Fruit fly (Drosophila melanogaster): Measurements from ENCODE around the gene Syt1.

Gene Syt1

DNA sequence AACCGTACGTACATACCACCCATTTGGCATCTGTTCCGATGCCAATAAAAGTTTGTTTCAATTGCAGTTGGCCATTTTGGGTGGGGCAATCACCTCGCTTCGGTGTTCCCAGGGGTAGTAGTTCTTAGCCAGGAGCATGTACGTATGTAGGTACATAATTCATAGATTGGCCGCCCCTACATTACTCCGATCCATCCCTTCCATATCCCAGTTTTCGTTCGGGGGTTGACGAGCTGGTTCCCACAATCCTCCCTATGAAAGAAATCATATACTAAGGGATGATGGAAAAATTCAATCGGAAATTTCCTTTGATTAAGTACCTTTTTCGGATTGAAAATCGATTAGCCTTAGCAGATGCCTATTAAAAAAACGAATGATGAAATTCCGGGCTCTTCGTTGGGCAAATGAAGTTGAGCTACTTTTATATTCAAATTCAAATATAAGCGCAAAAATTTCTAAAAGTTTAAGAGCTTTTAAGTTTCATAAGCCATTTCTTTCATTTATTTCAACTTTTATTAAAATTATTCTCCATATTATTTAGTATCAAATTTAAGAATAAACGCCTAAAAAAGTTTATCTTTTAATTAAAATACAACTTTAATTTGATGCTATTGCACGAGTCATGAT lies 41.7 kb downstream of the Syt1 start:
- no peak for TF ChIP-seq rgr (GFP tag; optimal IDR thresholded peaks at IDR 0.05)
- TF ChIP-seq br (GFP tag; optimal IDR thresholded peaks at IDR 0.05) = no peak
- TF ChIP-seq Mio (GFP tag; optimal IDR thresholded peaks at IDR 0.05) = no peak
- TF ChIP-seq foxo (GFP tag; optimal IDR thresholded peaks at IDR 0.05) = no peak
- no peak for TF ChIP-seq brk (GFP tag; optimal IDR thresholded peaks at IDR 0.05)
- no peak for TF ChIP-seq lola (GFP tag; optimal IDR thresholded peaks at IDR 0.05)
- TF ChIP-seq woc (GFP tag; optimal IDR thresholded peaks at IDR 0.05) = no peak
- TF ChIP-seq HLH106 (tag; optimal IDR thresholded peaks at IDR 0.05) = no peak
- no peak for TF ChIP-seq sv (GFP tag; optimal IDR thresholded peaks at IDR 0.05)
- no peak for TF ChIP-seq Hnf4 (GFP tag; optimal IDR thresholded peaks at IDR 0.05)
- TF ChIP-seq dsf (GFP tag; optimal IDR thresholded peaks at IDR 0.05; ENCODE audit: borderline replicate concordance) = no peak
- no peak for TF ChIP-seq dl (GFP tag; optimal IDR thresholded peaks at IDR 0.05; ENCODE audit: insufficient read depth in 1 of 2, partially characterized antibody in 2 of 2)
- no peak for TF ChIP-seq CG32264 (GFP tag; optimal IDR thresholded peaks at IDR 0.05)
- TF ChIP-seq GATAd (GFP tag; optimal IDR thresholded peaks at IDR 0.05) = no peak
- no peak for TF ChIP-seq CrebA (GFP tag; optimal IDR thresholded peaks at IDR 0.05; ENCODE audit: borderline replicate concordance)
- no peak for TF ChIP-seq Vsx2 (GFP tag; optimal IDR thresholded peaks at IDR 0.05; ENCODE audit: partially characterized antibody)
- no peak for TF ChIP-seq Hr78 (GFP tag; optimal IDR thresholded peaks at IDR 0.05)

DNA sequence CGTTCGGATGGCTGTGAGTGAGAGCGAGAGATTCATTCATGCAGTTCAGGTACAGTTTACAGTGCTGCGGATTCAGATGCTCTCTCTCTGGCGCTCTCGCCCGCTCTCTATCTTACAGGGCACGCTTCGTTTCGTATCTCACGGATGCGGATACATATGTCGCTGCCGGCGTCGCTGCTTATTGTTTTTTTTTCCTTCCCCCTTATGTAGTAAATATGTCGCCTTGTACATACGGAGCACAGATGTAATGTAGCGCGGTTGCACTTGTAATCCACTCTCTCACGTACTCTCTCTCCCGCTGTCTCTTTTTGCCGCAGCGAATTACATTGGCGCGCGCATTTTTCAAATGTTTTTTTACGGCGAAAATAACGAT lies 44.5 kb downstream of the Syt1 start:
- TF ChIP-seq h (GFP tag; optimal IDR thresholded peaks at IDR 0.05) (peak; percentile 49), Myc (optimal IDR thresholded peaks at IDR 0.05) (no peak), Sp1 (GFP tag; optimal IDR thresholded peaks at IDR 0.05) (no peak), sage (GFP tag; optimal IDR thresholded peaks at IDR 0.05) (peak; percentile 71), dl (GFP tag; optimal IDR thresholded peaks at IDR 0.05; ENCODE audit: insufficient read depth in 1 of 2, partially characterized antibody in 2 of 2) (peak; percentile 97), Dif (GFP tag; optimal IDR thresholded peaks at IDR 0.05; ENCODE audit: partially characterized antibody) (peak; percentile 97), jim (GFP tag; optimal IDR thresholded peaks at IDR 0.05) (peak; percentile 23), Hr83 (GFP tag; optimal IDR thresholded peaks at IDR 0.05; ENCODE audit: poor library complexity, severe bottlenecking) (peak; percentile 42)

DNA sequence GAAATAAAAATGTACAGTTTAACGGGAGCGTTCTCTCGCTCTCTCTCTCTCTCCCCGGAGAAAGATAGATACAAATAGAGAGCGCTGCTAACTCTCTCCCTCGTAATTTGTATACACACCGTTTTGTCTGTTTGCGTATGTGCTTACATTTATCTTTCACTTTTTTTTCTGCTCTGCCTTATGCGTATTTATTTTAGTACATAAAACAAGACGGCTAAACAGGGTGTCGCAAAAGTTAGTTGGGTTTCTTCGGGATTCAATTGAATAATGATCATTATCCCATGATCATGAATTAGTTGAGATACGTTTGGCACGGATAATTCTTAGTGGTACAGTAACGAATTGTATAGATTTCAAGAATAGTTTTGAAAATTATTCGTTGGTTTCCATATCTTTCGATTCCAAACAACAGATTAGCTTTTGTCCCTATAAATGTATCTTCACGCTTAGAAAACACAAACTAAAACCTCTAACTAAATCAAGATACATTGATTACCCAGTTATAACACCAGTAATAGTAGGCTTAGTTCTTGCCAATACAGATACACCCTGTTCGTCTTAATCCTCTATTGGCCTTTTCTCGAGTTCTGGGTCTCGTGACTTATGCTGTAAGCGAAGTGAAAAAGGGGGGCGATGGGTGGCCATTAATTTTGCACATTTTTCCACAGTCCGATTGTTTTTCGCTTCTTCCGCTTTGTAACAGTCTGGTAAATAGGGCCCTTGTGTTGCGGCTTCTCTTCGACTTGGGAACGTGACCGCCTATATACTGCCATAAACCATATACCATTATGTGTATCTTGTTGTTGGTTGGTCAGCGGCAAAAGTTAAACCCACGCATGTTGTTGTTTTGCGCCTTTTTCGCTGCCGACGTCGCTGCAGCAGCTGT lies 45.1 kb downstream of the Syt1 start:
- TF ChIP-seq brk (GFP tag; optimal IDR thresholded peaks at IDR 0.05) (no peak), Hr78 (GFP tag; optimal IDR thresholded peaks at IDR 0.05) (no peak), sage (GFP tag; optimal IDR thresholded peaks at IDR 0.05) (peak; percentile 21), woc (GFP tag; optimal IDR thresholded peaks at IDR 0.05) (peak; percentile 17), OdsH (GFP tag; optimal IDR thresholded peaks at IDR 0.05) (peak; percentile 63), CG9705 (GFP tag; optimal IDR thresholded peaks at IDR 0.05) (peak; percentile 54), Dfd (GFP tag; optimal IDR thresholded peaks at IDR 0.05) (no peak), HLH106 (tag; optimal IDR thresholded peaks at IDR 0.05) (peak; percentile 78), usp (GFP tag; optimal IDR thresholded peaks at IDR 0.05) (no peak), Dif (GFP tag; optimal IDR thresholded peaks at IDR 0.05; ENCODE audit: partially characterized antibody) (peak; percentile 89), Myc (optimal IDR thresholded peaks at IDR 0.05) (no peak), Sp1 (GFP tag; optimal IDR thresholded peaks at IDR 0.05) (peak; percentile 82), dmrt93B (GFP tag; optimal IDR thresholded peaks at IDR 0.05) (peak; percentile 51), GATAd (GFP tag; optimal IDR thresholded peaks at IDR 0.05) (no peak), Jra (GFP tag; optimal IDR thresholded peaks at IDR 0.05) (peak; percentile 6), Mio (GFP tag; optimal IDR thresholded peaks at IDR 0.05) (peak; percentile 34), N (GFP tag; optimal IDR thresholded peaks at IDR 0.05) (no peak), jim (GFP tag; optimal IDR thresholded peaks at IDR 0.05) (no peak), tai (GFP tag; optimal IDR thresholded peaks at IDR 0.05) (no peak), dsf (GFP tag; optimal IDR thresholded peaks at IDR 0.05; ENCODE audit: borderline replicate concordance) (peak; percentile 38), ey (GFP tag; optimal IDR thresholded peaks at IDR 0.05) (peak; percentile 58), br (GFP tag; optimal IDR thresholded peaks at IDR 0.05) (peak; percentile 61), Vsx2 (GFP tag; optimal IDR thresholded peaks at IDR 0.05; ENCODE audit: partially characterized antibody) (no peak), Rel (GFP tag; optimal IDR thresholded peaks at IDR 0.05) (no peak), Rel (tag; optimal IDR thresholded peaks at IDR 0.05) (no peak), rgr (GFP tag; optimal IDR thresholded peaks at IDR 0.05) (peak; percentile 53), dl (GFP tag; optimal IDR thresholded peaks at IDR 0.05; ENCODE audit: insufficient read depth in 1 of 2, partially characterized antibody in 2 of 2) (peak; percentile 70 to 82), Abd-B (GFP tag; optimal IDR thresholded peaks at IDR 0.05) (no peak), CG32264 (GFP tag; optimal IDR thresholded peaks at IDR 0.05) (no peak), foxo (GFP tag; optimal IDR thresholded peaks at IDR 0.05) (peak in 1 of 2 experiments; percentile 79), sv (GFP tag; optimal IDR thresholded peaks at IDR 0.05) (peak; percentile 63), Hr83 (GFP tag; optimal IDR thresholded peaks at IDR 0.05; ENCODE audit: poor library complexity, severe bottlenecking) (peak; percentile 87), Hnf4 (GFP tag; optimal IDR thresholded peaks at IDR 0.05) (peak; percentile 31), lola (GFP tag; optimal IDR thresholded peaks at IDR 0.05) (no peak), pan (optimal IDR thresholded peaks at IDR 0.05) (no peak), fru (GFP tag; optimal IDR thresholded peaks at IDR 0.05) (peak; percentile 81), h (GFP tag; optimal IDR thresholded peaks at IDR 0.05) (peak; percentile 57), CrebA (GFP tag; optimal IDR thresholded peaks at IDR 0.05; ENCODE audit: borderline replicate concordance) (no peak), psq (GFP tag; optimal IDR thresholded peaks at IDR 0.05) (peak; percentile 53)

Measured in whole organism, wandering third instar larva.